Worm (Caenorhabditis elegans) whole organism, late embryonic: ENCODE measurements around the gene nlp-31.

ENCODE experiments used
- C08G9.2 ChIP-seq: sonication (generic microtip); optimal IDR thresholded peaks from 2 replicates; lab custom pipeline; 2016; ENCODE audit warnings: mild to moderate bottlenecking, missing genetic modification characterization, moderate library complexity, missing compliant biosample characterization
- ama-1 ChIP-seq: fragments of 150-350 bp; optimal IDR thresholded peaks from 2 replicates; lab custom pipeline; 2014
- dmd-4 ChIP-seq: sonication (generic microtip); optimal IDR thresholded peaks from 2 replicates; lab custom pipeline; 2016; ENCODE audit warnings: borderline replicate concordance, missing genetic modification characterization, missing compliant biosample characterization
- fax-1 ChIP-seq: sonication (generic microtip); optimal IDR thresholded peaks from 2 replicates; lab custom pipeline; 2016; ENCODE audit warnings: missing genotype, missing genetic modification characterization, missing compliant biosample characterization
- fkh-10 ChIP-seq: fragments of 150-350 bp; optimal IDR thresholded peaks from 2 replicates; lab custom pipeline; 2014; ENCODE audit warnings: missing biosample characterization, missing genetic modification reagents, missing genetic modification characterization
- nhr-11 ChIP-seq: fragments of 150-350 bp; optimal IDR thresholded peaks from 2 replicates; lab custom pipeline; 2014; ENCODE audit warnings: missing biosample characterization, missing genetic modification characterization
- sox-4 ChIP-seq: sonication (generic microtip); optimal IDR thresholded peaks from 2 replicates; lab custom pipeline; 2017; ENCODE audit warnings: mild to moderate bottlenecking, missing genetic modification characterization, inconsistent platforms, missing compliant biosample characterization
- tbx-7 ChIP-seq: sonication (generic microtip); optimal IDR thresholded peaks from 2 replicates; lab custom pipeline; 2016; ENCODE audit warnings: missing genotype, missing genetic modification characterization, missing compliant biosample characterization
- ttx-3 ChIP-seq: sonication (generic microtip); optimal IDR thresholded peaks from 2 replicates; lab custom pipeline; 2016; ENCODE audit warnings: missing genetic modification reagents, missing genetic modification characterization, missing compliant biosample characterization

DNA sequence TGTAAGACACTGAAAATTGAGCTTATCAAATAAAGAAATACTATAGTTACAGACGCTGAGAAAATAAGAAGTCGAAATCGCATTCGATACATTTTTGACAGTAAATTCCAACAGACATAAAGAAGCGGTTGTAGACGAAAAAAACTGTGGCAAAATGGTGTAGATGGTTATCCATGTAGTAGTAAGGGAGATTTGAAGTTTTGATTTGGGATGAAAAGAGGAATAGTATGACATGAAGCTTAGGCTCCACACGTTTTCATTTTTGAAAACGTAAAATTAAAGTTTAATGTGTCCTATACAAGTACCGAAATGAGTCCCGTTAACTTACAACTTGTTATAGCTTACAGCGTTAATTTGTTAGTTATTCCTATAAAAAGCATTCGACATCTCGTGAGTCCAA is 14.2 kb downstream of the nlp-31 start, which contains the start of gene K09D9.9:
- TF ChIP-seq nhr-11 (no peak), sox-4 (tag; lab: Kevin White, UChicago) (no peak), dmd-4 (tag; lab: Kevin White, UChicago) (no peak), tbx-7 (no peak), ttx-3 (tag; lab: Kevin White, UChicago) (no peak), ama-1 (lab: Kevin White, UChicago) (no peak), fkh-10 (GFP tag; lab: Kevin White, UChicago) (no peak), fax-1 (tag; lab: Kevin White, UChicago) (no peak), C08G9.2 (no peak)
